Worm (Caenorhabditis elegans): ENCODE measurements around the gene Y57G11C.30.
A peak's percentile ranks its signal among the peaks of the same experiment; 100 is the strongest.

The Y57G11C.30 gene

DNA sequence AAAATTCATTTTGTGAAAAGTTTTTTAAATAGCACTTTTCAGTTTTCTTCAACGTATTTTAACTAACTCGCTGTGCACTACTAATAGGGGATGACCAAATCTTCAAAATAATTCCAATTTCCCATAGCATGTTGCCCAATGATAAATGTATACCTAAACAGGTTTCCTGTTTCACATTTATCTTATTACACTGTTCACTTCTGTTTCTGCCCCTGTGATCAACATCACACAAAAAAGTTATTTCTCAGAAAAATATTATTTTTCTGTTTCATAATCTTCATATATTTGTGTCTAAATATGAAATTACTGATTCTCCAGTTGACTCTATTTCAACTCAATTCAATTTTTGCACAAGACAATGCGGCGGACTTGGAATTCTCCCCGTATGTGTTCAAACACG, 11.8 kb downstream of the Y57G11C.30 start, which contains the start of gene Y41E3.22:
Y41E3.22 (plus strand) TSS at position 243 of the 400 bp plus-strand sequence.
- no peak for TF ChIP-seq elt-3 (tag; optimal IDR thresholded peaks at IDR 0.05)

ce11 chrIV:14953802-14954201, 15.1 kb downstream of the Y57G11C.30 start:
- TF ChIP-seq sma-9 (GFP tag; optimal IDR thresholded peaks at IDR 0.05) = no peak
- TF ChIP-seq sma-9 (tag; optimal IDR thresholded peaks at IDR 0.05) = no peak
- TF ChIP-seq nhr-25 (tag; optimal IDR thresholded peaks at IDR 0.05) = no peak
- no peak for TF ChIP-seq sma-3 (GFP tag; optimal IDR thresholded peaks at IDR 0.05)
- no peak for TF ChIP-seq peb-1 (tag; optimal IDR thresholded peaks at IDR 0.05)
- no peak for TF ChIP-seq ztf-4 (tag; optimal IDR thresholded peaks at IDR 0.05)
- TF ChIP-seq lin-11 (tag; optimal IDR thresholded peaks at IDR 0.05) = no peak
- no peak for TF ChIP-seq ZK546.5 (tag; optimal IDR thresholded peaks at IDR 0.05)
- TF ChIP-seq alr-1 (tag; optimal IDR thresholded peaks at IDR 0.05) = no peak
- TF ChIP-seq nhr-12 (tag; optimal IDR thresholded peaks at IDR 0.05) = no peak
- no peak for TF ChIP-seq ztf-1 (GFP tag; conservative IDR thresholded peaks at IDR 0.05)
- no peak for TF ChIP-seq nhr-23 (tag; optimal IDR thresholded peaks at IDR 0.05)
- TF ChIP-seq unc-62 (GFP tag; optimal IDR thresholded peaks at IDR 0.05) = no peak
- no peak for TF ChIP-seq zag-1 (tag; optimal IDR thresholded peaks at IDR 0.05)
- TF ChIP-seq ceh-16 (tag; optimal IDR thresholded peaks at IDR 0.05) = no peak
- TF ChIP-seq mdl-1 (tag; optimal IDR thresholded peaks at IDR 0.05) = no peak
- TF ChIP-seq crh-2 (tag; optimal IDR thresholded peaks at IDR 0.05) = no peak
- TF ChIP-seq gmeb-1 (tag; optimal IDR thresholded peaks at IDR 0.05) = no peak
- no peak for TF ChIP-seq lsy-2 (tag; optimal IDR thresholded peaks at IDR 0.05)
- TF ChIP-seq dmd-4 (tag; optimal IDR thresholded peaks at IDR 0.05) = no peak

DNA sequence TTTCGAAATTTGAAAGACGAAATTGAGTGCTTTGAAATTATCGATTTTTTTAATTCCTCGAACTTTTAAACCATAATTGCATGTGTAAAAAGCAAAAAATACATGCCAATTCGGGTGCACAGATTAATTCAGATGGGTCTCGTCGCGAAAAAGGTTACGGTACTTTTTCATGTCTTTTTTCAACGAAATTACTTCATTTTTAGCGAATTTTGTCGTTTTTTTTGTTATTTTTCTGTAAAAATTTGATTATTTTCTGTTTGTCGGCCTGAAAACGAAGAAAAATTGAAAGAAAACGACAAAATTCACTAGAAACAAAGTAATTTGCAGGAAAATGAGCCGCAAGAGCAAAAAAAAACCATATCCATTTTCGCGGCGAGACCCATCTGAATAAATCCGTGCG, 16.1 kb downstream of the Y57G11C.30 start:
- TF ChIP-seq unc-39 (tag; optimal IDR thresholded peaks at IDR 0.05) = no peak
- no peak for TF ChIP-seq aly-2 (tag; optimal IDR thresholded peaks at IDR 0.05)
- no peak for TF ChIP-seq ztf-1 (GFP tag; conservative IDR thresholded peaks at IDR 0.05)
- TF ChIP-seq F13H6.1 (tag; optimal IDR thresholded peaks at IDR 0.05) = no peak
- no peak for TF ChIP-seq nhr-21 (tag; optimal IDR thresholded peaks at IDR 0.05)
- TF ChIP-seq ztf-11 (tag; optimal IDR thresholded peaks at IDR 0.05) = no peak
- peak; percentile 6 for TF ChIP-seq nhr-129 (tag; optimal IDR thresholded peaks at IDR 0.05)
- peak in 1 of 2 experiments; percentile 69 for TF ChIP-seq lsy-2 (tag; optimal IDR thresholded peaks at IDR 0.05)
- no peak for TF ChIP-seq Y55F3AM.14 (GFP tag; optimal IDR thresholded peaks at IDR 0.05)
- TF ChIP-seq ceh-16 (tag; optimal IDR thresholded peaks at IDR 0.05) = no peak
- no peak for TF ChIP-seq sem-4 (tag; optimal IDR thresholded peaks at IDR 0.05)
- TF ChIP-seq unc-55 (GFP tag; optimal IDR thresholded peaks at IDR 0.05) = no peak

ce11 chrIV:14956693-14957281, 18.1 kb downstream of the Y57G11C.30 start:
- no peak for TF ChIP-seq gmeb-1 (tag; optimal IDR thresholded peaks at IDR 0.05)
- TF ChIP-seq nhr-12 (tag; optimal IDR thresholded peaks at IDR 0.05) = no peak
- TF ChIP-seq ztf-11 (tag; optimal IDR thresholded peaks at IDR 0.05) = no peak
- TF ChIP-seq unc-55 (GFP tag; optimal IDR thresholded peaks at IDR 0.05) = peak; percentile 11
- peak in 1 of 2 experiments; percentile 19 for TF ChIP-seq lsy-2 (tag; optimal IDR thresholded peaks at IDR 0.05)
- no peak for TF ChIP-seq fos-1 (tag; optimal IDR thresholded peaks at IDR 0.05)
- peak; percentile 57 for TF ChIP-seq R02D3.7 (tag; optimal IDR thresholded peaks at IDR 0.05)
- TF ChIP-seq nhr-129 (tag; optimal IDR thresholded peaks at IDR 0.05) = peak; percentile 7
- TF ChIP-seq crh-2 (tag; optimal IDR thresholded peaks at IDR 0.05) = no peak
- TF ChIP-seq elt-3 (tag; optimal IDR thresholded peaks at IDR 0.05) = no peak
- TF ChIP-seq ceh-16 (tag; optimal IDR thresholded peaks at IDR 0.05) = no peak

- no peak for TF ChIP-seq nhr-21 (tag; optimal IDR thresholded peaks at IDR 0.05)
Observed at ce11 chrIV:14958551-14958950, 19.9 kb downstream of the Y57G11C.30 start, which contains the start of gene Y41E3.1. TSS of gene Y41E3.1 (minus strand) at chrIV:14958874.

DNA sequence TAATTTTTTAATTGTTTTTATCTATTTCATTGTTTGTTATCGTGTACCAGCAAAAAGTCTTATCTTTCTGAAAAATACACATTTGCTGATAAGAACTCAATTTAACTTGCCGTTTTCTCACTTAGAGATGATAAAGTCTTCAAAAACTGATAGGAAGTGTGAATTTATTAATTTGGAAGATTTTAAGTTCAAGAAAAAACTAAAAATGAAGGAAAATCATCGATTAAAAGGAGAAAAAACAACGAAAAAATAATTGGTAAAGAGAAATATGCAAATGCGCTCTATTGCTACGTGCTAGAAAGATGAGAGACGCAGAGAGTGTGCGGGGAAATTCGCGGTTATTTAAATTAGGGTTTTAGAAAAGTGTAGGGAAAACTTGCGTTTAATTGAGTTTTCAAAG, 20.7 kb downstream of the Y57G11C.30 start:
- TF ChIP-seq ama-1 (optimal IDR thresholded peaks at IDR 0.05) (no peak), elt-1 (tag; optimal IDR thresholded peaks at IDR 0.05) (no peak), ceh-16 (tag; optimal IDR thresholded peaks at IDR 0.05) (no peak), mbf-1 (tag; optimal IDR thresholded peaks at IDR 0.05) (no peak), R02D3.7 (tag; optimal IDR thresholded peaks at IDR 0.05) (no peak), nhr-237 (tag; optimal IDR thresholded peaks at IDR 0.05) (no peak), C34F6.9 (tag; optimal IDR thresholded peaks at IDR 0.05) (peak; percentile 89), unc-39 (tag; optimal IDR thresholded peaks at IDR 0.05) (no peak), unc-55 (GFP tag; optimal IDR thresholded peaks at IDR 0.05) (peak; percentile 94), mdl-1 (tag; optimal IDR thresholded peaks at IDR 0.05) (no peak), lsy-2 (tag; optimal IDR thresholded peaks at IDR 0.05) (peak; percentile 68 to 89), mab-5 (tag; optimal IDR thresholded peaks at IDR 0.05) (no peak), nhr-25 (tag; optimal IDR thresholded peaks at IDR 0.05) (peak; percentile 70), dmd-4 (tag; optimal IDR thresholded peaks at IDR 0.05) (no peak), aly-2 (tag; optimal IDR thresholded peaks at IDR 0.05) (no peak), nhr-23 (tag; optimal IDR thresholded peaks at IDR 0.05) (no peak), ztf-11 (tag; optimal IDR thresholded peaks at IDR 0.05) (no peak), ztf-1 (GFP tag; conservative IDR thresholded peaks at IDR 0.05) (no peak), sma-3 (GFP tag; optimal IDR thresholded peaks at IDR 0.05) (peak; percentile 55), lin-39 (tag; optimal IDR thresholded peaks at IDR 0.05) (no peak), blmp-1 (tag; optimal IDR thresholded peaks at IDR 0.05; ENCODE audit: insufficient read depth) (no peak), sma-9 (GFP tag; optimal IDR thresholded peaks at IDR 0.05) (no peak), sma-9 (tag; optimal IDR thresholded peaks at IDR 0.05) (no peak), zag-1 (tag; optimal IDR thresholded peaks at IDR 0.05) (no peak), Y55F3AM.14 (GFP tag; optimal IDR thresholded peaks at IDR 0.05) (no peak), lin-11 (tag; optimal IDR thresholded peaks at IDR 0.05) (no peak), F13H6.1 (tag; optimal IDR thresholded peaks at IDR 0.05) (peak; percentile 29)

All from whole organism, L2 larva.